Worm (Caenorhabditis elegans): ENCODE measurements around the gene T09F3.5.

ce11 chrII:10443898-10444297 lies 47.2 kb downstream of the T09F3.5 start:
- TF ChIP-seq him-1 (tag; optimal IDR thresholded peaks at IDR 0.05) (no peak), W03F9.2 (tag; optimal IDR thresholded peaks at IDR 0.05) (no peak), dao-5 (tag; optimal IDR thresholded peaks at IDR 0.05) (no peak)

All from whole organism, L4/young adult.